Fruit fly (Drosophila melanogaster): ENCODE measurements around the gene CG9498.

The CG9498 gene

DNA sequence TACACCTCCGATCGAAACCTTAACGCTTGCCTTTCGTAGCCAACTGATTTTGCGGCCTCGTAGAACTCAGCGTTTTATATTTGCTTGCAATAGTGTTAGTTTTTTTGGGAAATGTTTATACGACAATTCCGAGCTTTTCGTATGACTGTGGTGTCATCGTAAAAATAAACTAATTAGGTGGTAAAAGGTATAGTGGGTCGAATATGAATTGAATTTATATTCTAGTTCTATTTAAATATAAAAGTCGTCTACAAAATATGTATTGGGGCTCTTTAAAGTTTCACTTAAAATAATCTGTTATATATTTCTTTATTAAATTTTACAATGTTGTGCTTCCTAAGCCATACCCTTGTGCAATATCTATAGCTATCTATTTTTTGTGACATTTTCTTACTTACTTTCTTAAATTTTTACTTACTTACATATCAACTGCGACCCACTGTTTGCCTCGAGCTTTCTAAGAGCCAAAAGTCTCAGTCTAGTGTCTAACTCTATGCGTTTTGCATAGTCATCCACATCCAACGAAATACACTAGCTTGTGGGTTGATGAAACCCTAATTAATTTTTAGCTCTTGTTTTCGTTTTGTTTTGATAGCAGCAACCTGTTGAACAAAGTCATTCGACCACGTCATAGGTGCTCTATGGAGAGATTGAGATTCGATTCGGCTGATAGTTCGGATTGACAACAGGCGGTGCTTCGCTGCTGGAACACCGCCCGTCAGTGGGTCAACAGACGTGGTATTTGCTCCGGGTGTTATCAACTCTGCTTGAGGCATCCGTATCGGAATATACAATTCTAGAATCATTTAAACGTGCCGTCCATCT, at the start of gene CG9498:
Gene CG9498 (minus strand): TSS at position 51 of the 825 bp plus-strand sequence.
- TF ChIP-seq CG17801 (GFP tag; optimal IDR thresholded peaks at IDR 0.05; ENCODE audit: partially characterized antibody) = peak; percentile 9

DNA sequence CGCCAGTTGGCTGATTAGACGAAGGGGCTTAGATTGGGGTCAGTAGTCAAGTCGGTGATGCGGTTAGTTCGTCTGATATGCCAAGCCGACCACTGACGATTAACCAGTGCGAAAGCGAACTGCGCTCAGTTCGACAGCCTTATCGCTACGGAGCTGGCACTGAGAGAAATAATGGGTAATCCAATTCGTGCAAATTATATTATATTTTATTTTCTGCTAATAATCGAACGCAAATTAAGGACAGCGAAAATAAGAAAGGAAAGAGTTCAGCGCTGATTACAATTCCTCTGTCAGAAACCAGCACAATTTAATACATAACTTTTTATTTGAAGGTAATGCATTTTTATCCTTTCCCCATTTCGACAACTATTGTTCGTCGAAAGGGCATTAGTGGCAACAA, 46.3 kb upstream of the CG9498 start, which contains the start of gene CG42369:
Gene CG42369 (minus strand): TSS at position 101 of the 400 bp plus-strand sequence.
- TF ChIP-seq CG17801 (GFP tag; optimal IDR thresholded peaks at IDR 0.05; ENCODE audit: partially characterized antibody) = no peak

DNA sequence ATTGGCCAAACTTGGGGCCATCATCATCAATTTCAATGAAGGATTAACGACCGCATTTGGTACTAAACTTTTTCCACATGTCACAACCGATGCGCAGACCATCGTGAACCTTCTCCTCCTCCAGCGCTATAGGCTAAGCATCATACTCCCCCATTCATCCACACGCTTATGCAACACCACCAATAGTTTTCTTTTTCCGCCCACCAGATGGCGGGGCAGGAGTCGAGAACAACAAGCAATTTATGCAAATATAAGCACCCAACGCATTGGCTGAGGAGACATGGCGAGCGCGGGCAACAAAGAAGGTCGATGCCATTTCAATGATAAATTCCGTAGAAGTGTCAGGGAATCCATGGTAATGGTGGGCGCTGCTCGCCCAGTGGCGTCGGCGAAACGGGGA, 40.6 kb upstream of the CG9498 start:
- no peak for TF ChIP-seq CG17801 (GFP tag; optimal IDR thresholded peaks at IDR 0.05; ENCODE audit: partially characterized antibody)

DNA sequence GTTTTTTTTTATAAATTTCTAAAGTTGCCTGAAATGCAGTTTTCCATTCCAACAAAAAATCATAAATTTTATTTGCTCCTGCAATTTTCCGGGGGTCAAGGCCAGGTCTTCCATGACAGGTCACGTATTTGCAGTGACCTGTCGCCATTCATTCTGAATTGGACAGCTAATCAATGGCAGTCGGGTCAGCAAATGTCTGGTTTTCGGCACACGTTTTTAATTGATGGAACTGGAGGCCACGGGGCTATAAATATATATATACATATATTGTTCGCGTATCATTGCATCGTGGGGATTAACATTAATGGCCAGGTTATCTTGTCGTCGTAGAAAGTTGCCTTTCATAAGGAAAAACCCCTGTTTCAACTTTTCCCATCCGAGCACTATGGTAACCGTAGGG, 36.2 kb upstream of the CG9498 start:
- TF ChIP-seq CG17801 (GFP tag; optimal IDR thresholded peaks at IDR 0.05; ENCODE audit: partially characterized antibody) = no peak

DNA sequence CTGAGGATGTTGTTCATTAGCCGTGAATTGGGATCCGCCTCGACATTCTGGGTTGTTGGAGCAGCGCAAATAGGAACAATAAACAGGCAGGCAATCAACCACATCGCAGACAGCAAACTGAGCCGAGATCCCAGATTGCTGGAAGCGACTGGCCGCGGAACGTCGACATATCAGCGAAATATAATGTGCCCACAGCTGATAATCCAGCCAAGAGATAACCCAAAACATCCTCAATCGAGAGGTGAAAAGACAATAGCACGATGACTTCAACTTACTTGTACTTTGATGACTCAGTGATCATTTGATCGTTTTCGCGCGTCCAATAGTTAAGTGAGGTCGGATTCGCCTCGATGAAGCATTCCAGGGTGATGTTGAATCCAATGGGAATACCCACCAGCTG, 34.6 kb upstream of the CG9498 start, which contains the start of gene Nepl6:
Gene Nepl6 (minus strand): TSS at position 104 of the 400 bp plus-strand sequence.
- TF ChIP-seq CG17801 (GFP tag; optimal IDR thresholded peaks at IDR 0.05; ENCODE audit: partially characterized antibody) = no peak

DNA sequence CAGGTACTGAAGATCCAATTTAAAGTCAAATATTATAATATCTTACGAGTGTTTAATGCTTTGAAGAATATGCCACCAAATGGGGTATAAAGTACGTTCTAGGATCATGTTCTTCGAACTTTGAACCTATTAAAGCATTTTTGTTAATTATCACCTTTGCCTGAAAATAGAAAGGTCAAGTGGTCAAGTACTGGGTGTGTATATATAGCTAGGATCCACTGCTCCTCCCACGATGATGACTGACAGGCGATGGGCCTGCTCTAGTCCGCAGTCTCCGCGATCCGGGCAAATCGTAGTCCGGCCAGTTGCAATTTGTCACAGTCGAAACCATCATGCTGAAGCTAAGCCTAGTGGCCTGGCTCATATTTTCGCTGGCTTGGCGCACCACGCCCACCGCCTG, 30.1 kb upstream of the CG9498 start, which contains the start of gene Nepl5:
Gene Nepl5 (plus strand): TSS at position 301 of the 400 bp plus-strand sequence.
- no peak for TF ChIP-seq CG17801 (GFP tag; optimal IDR thresholded peaks at IDR 0.05; ENCODE audit: partially characterized antibody)

DNA sequence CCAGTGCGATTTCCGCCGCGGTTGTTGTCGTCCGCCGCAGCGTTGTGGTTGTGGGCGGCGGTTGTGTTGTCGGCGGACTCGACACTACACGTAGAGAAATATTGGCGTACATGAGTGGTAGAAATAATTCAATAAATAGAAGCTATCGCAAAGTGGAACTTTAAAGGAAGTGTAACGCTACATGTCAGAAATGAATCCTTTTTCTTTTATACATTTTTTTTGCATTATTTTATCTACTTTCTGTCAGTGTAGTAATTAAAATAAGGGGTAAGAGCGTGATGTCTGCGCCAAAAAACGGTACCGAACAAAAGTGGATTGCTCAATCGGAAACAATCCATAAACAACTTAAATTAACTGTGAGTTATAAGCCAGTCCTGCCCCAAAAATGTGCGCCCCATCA, 28.4 kb upstream of the CG9498 start:
- TF ChIP-seq CG17801 (GFP tag; optimal IDR thresholded peaks at IDR 0.05; ENCODE audit: partially characterized antibody) = no peak

DNA sequence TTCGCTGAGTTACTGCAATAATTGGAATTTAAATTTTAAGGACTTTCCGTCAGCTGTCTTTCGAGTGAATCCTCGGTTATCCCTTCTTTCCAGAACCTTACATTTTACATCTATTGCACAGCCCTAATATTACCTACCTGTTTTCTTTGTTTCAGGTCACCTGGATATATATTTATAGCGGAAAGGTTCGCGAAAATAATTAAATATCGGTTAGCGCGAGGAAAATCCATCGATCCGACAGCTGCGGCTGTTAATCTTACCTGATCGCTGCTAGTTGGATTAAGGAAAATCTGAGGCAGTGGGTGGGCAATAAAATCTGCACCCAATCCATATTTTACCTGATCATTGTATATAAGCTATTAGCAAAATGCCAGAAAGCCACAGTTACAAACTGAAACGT, 22.3 kb upstream of the CG9498 start:
- no peak for TF ChIP-seq CG17801 (GFP tag; optimal IDR thresholded peaks at IDR 0.05; ENCODE audit: partially characterized antibody)

DNA sequence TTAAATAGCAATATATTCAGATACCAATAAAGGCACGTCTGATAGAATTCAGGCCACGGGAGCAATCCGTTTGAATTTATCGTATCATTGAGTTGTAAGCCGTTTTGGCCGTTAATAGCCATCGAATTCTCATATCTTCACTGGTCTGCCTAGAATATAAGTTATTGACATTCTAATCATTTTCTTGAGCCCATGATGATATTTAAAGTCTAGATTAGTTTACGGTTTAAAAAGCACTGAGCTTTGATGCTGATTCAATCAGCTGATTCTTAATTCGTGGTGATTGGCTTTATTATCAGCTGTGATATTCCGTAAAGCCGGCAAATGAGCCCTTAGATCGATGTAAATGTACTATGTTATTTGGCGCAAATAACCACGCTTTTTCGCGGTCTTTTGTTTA, 21.3 kb upstream of the CG9498 start, which contains the start of gene slam:
Gene slam (plus strand): TSS at position 301 of the 400 bp plus-strand sequence.
- no peak for TF ChIP-seq CG17801 (GFP tag; optimal IDR thresholded peaks at IDR 0.05; ENCODE audit: partially characterized antibody)

DNA sequence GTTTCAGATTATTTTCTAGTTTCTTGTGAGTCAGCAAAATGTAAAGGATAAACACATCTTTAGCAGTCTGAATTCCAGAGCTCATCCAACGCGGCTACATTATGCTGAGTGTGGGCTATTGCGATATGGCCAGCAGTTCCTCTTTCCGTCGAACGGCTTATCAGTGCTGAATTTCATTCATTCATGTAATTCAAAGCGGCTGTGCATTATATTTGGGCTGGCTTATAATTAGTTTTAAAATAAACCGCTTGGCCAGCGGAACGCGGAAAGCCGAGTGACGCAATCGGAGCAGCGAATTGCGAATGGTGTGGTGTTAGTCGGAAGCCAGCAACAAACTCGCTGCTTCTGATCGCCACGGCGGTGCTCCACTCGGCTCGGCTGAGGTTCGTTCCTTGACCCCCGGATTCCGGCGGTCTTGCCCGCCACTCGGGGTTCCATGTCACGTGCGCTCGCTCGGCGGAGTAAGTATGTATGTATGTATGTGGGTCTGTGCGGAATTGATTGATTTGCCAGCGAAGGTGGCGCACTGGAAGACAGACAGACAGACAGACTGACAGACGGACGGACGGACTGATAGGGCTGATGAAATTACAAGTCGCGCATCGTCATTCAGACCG, 20.3 kb upstream of the CG9498 start:
- no peak for TF ChIP-seq CG17801 (GFP tag; optimal IDR thresholded peaks at IDR 0.05; ENCODE audit: partially characterized antibody)

DNA sequence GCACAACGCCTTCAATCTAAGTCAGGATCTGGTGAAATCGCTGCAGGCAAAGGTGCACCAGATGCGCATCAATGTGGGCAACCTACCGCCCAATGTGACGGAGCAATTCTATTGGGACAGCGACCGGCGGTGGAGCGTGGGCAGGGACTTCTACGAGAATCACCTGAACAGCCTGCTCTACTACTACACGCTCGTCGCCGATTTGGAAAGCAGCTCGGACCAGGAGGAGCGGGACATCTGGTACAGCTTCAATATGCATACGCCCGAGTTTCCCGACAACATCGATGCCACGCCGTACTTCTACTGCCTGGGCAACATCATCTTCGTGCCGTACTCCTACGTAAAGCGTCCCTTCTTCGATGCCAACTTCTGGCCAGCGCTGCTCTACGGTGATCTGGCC, 18.5 kb upstream of the CG9498 start:
- TF ChIP-seq CG17801 (GFP tag; optimal IDR thresholded peaks at IDR 0.05; ENCODE audit: partially characterized antibody) = no peak

DNA sequence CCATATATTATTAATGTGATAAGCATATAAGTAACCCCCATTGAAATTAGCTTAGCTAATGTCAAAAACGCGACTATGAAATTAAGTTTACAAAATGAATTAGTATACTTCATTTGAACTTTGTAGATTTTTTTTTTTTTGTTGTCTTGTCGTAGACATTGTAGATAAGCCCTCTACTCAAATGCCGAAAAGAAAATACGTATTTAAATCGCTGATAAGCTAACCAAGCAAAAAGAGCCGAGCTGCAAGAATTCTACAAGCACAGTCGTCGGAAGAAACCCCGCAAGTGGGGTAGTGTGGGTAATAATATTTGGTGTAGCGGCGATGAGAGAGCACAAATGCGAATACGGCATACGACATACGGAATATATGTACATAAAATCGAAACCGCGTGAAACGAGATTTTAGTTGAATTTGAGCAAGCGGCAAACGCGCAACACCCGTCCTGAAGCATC, 16.7 kb upstream of the CG9498 start, which contains the start of gene Nepl4:
Gene Nepl4 (plus strand): TSS at position 405 of the 455 bp plus-strand sequence.
- TF ChIP-seq CG17801 (GFP tag; optimal IDR thresholded peaks at IDR 0.05; ENCODE audit: partially characterized antibody) = no peak

DNA sequence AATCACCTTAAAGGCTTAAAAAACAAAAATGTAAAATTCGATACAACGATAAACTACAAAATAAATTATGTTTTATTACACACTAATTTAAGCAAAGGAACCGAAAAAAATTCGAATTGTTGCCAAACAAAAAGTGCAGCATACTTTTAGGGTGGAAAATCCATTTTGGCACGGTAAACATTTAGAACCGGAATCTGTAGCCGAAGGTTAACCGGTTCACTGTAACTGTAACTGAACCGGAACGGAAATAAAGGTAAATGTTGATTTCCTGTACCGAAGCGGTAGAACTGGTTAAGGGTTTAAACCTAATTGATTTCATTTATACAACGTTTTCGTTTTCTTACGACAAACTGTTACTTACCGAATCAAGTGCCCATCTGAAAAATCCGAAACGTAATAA, 16.1 kb upstream of the CG9498 start:
- no peak for TF ChIP-seq CG17801 (GFP tag; optimal IDR thresholded peaks at IDR 0.05; ENCODE audit: partially characterized antibody)

DNA sequence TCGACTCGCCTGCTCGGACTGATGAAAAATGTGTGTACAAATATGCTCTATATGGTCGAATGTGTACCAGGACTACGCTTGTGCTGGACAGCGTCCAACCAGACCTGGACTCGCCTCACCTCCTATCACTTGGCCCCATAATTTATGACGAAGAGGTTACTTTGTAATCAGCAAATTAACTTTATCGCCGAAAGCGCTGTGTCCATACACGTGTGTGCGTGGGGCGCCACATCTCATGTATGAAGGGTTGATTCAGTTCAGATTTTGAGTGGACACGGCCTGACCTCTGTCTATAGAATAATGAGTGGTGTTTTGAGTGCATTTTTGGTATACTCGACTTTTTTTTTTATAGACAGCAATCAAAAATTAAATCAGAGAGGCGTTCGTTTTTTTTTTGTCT, 9.2 kb upstream of the CG9498 start:
- TF ChIP-seq CG17801 (GFP tag; optimal IDR thresholded peaks at IDR 0.05; ENCODE audit: partially characterized antibody) = no peak

DNA sequence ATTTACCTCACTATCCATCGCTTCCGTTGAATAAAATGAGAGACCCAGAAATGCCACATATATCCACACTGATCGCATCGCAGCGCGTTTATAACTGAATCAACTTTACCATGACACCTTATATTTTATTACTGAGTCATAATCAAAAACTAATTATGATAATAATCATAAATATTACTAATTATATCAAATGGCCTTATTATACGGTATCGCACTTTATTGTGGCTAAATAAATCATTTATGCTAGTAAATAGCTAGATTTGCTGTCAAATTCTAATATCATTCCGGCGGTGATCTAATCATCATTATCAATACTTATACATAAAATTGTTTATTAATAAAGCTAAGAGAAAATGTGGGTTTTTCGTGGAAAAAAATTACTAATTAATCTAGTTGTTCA, 7.4 kb upstream of the CG9498 start, which contains the start of gene CG9500:
Gene CG9500 (minus strand): TSS at position 101 of the 400 bp plus-strand sequence.
- no peak for TF ChIP-seq CG17801 (GFP tag; optimal IDR thresholded peaks at IDR 0.05; ENCODE audit: partially characterized antibody)
